Worm (Caenorhabditis elegans) whole organism, mixed stage, embryonic: Measurements from ENCODE around the gene dhhc-8.

Experiments
- nhr-12 ChIP-seq: fragments of 150-350 bp; optimal IDR thresholded peaks from 2 replicates; lab custom pipeline; 2014; ENCODE audit warnings: missing biosample characterization, missing genetic modification characterization
- nhr-237 ChIP-seq: fragments of 150-350 bp; optimal IDR thresholded peaks from 2 replicates; lab custom pipeline; 2014; ENCODE audit warnings: missing biosample characterization, missing genetic modification characterization
- nhr-76 ChIP-seq: sonication (generic microtip); optimal IDR thresholded peaks from 2 replicates; lab custom pipeline; 2017; ENCODE audit warnings: missing biosample characterization, missing genetic modification characterization
- snpc-4 ChIP-seq: fragments of 150-350 bp; optimal IDR thresholded peaks from 2 replicates; lab custom pipeline; 2014; ENCODE audit warnings: missing biosample characterization, missing genetic modification characterization

ce11 chrIII:13119520-13119919 lies 12.1 kb downstream of the dhhc-8 start, which contains the start of gene zig-8:
- no peak for TF ChIP-seq nhr-12 (tag; lab: Kevin White, UChicago)
- no peak for TF ChIP-seq snpc-4 (tag; lab: Kevin White, UChicago)
- no peak for TF ChIP-seq nhr-237 (tag; lab: Kevin White, UChicago)
- TF ChIP-seq nhr-76: no peak
